Fruit fly (Drosophila melanogaster): ENCODE measurements around the gene nullo.

Gene nullo

dm6 chrX:7069011-7069463, 19.8 kb downstream of the nullo start, which contains the start of gene CG4607 (continued):
- TF ChIP-seq Med (GFP tag) (peak; percentile 80), CG6654 (GFP tag; optimal IDR thresholded peaks at IDR 0.05) (no peak), Ets65A (GFP tag) (peak; percentile 66), ftz-f1 (GFP tag; optimal IDR thresholded peaks at IDR 0.05) (peak; percentile 68), CG13894 (tag; optimal IDR thresholded peaks at IDR 0.05) (no peak), crol (GFP tag; IDR thresholded peaks at IDR 0.05) (peak; percentile 39; the same call in 1 of the 2 replicates), sug (tag; optimal IDR thresholded peaks at IDR 0.05) (peak; percentile 94), CG11093 (GFP tag; IDR thresholded peaks at IDR 0.05) (no peak), kay (GFP tag; optimal IDR thresholded peaks at IDR 0.05) (no peak), CG11247 (GFP tag; IDR thresholded peaks at IDR 0.05) (no peak), jing (GFP tag; optimal IDR thresholded peaks at IDR 0.05) (no peak), ssp (GFP tag; IDR thresholded peaks at IDR 0.05) (no peak), tio (GFP tag; optimal IDR thresholded peaks at IDR 0.05) (no peak), fu2 (GFP tag; optimal IDR thresholded peaks at IDR 0.05) (no peak), salm (tag; optimal IDR thresholded peaks at IDR 0.05) (no peak), CG14710 (tag; optimal IDR thresholded peaks at IDR 0.05) (no peak), CG31388 (GFP tag; optimal IDR thresholded peaks at IDR 0.05) (no peak)

DNA sequence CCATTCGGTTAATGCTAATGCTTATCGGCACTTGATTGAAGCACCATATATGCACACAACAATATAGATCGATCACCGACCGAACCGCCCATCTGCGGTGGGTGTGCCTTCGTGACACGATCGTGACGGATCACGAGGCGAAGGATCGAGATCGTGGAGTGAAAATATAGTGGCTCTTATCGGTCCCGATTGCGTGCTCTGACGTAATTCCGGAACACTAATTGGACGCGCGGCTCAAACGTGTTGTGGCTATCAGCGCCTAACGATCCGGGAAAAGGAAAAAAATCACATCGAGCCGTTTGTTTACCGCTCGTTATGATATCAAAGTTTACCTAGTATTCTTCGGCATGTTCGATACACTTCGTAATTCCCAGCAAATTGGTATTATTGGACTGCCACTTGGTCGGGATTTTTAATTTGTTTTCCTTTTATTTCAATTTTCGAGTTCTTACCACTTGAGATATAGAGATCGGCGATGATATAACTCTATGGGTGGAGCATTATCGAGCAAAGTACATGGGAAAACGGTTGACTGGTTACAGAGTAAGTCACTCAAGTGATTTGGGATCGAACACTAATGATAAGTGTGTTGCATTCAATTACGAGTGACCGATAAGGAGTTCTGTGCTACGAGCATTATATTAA, 24.1 kb downstream of the nullo start:
- TF ChIP-seq CG31441 (GFP tag; IDR thresholded peaks at IDR 0.05) (no peak), fd3F (GFP tag; optimal IDR thresholded peaks at IDR 0.05) (no peak), CG32772 (GFP tag; IDR thresholded peaks at IDR 0.05) (no peak), MTF-1 (GFP tag; optimal IDR thresholded peaks at IDR 0.05; ENCODE audit: borderline replicate concordance) (no peak), run (tag; optimal IDR thresholded peaks at IDR 0.05) (no peak), Lpt (GFP tag; optimal IDR thresholded peaks at IDR 0.05) (no peak), CHES-1-like (GFP tag; optimal IDR thresholded peaks at IDR 0.05) (no peak), Hey (tag; optimal IDR thresholded peaks at IDR 0.05) (peak; percentile 87), nau (GFP tag; optimal IDR thresholded peaks at IDR 0.05) (no peak), Pdp1 (GFP tag; optimal IDR thresholded peaks at IDR 0.05) (peak in 1 of 2 experiments; percentile 61), Hr3 (GFP tag; optimal IDR thresholded peaks at IDR 0.05) (no peak), cwo (GFP tag; optimal IDR thresholded peaks at IDR 0.05) (peak; percentile 70), ro (GFP tag; IDR thresholded peaks at IDR 0.05) (no peak), CG4360 (GFP tag; IDR thresholded peaks at IDR 0.05) (no peak), zen2 (GFP tag; IDR thresholded peaks at IDR 0.05; ENCODE audit: partially characterized antibody) (no peak), CG16779 (GFP tag; IDR thresholded peaks at IDR 0.05) (no peak), CG8089 (GFP tag; optimal IDR thresholded peaks at IDR 0.05) (no peak), Hmx (GFP tag; optimal IDR thresholded peaks at IDR 0.05) (no peak), dpn (GFP tag; optimal IDR thresholded peaks at IDR 0.05) (no peak), croc (GFP tag; conservative IDR thresholded peaks at IDR 0.05) (no peak), Xrp1 (GFP tag; IDR thresholded peaks at IDR 0.05) (no peak), Nf-YB (GFP tag; optimal IDR thresholded peaks at IDR 0.05) (no peak), CG12104 (GFP tag; optimal IDR thresholded peaks at IDR 0.05) (no peak), Usf (GFP tag; optimal IDR thresholded peaks at IDR 0.05) (no peak), kni (GFP tag; optimal IDR thresholded peaks at IDR 0.05) (no peak), Antp (GFP tag; optimal IDR thresholded peaks at IDR 0.05) (no peak), CG3407 (GFP tag; optimal IDR thresholded peaks at IDR 0.05) (no peak), Asciz (GFP tag; optimal IDR thresholded peaks at IDR 0.05) (no peak), CG8924 (tag; optimal IDR thresholded peaks at IDR 0.05) (no peak), pb (GFP tag; optimal IDR thresholded peaks at IDR 0.05) (no peak), CG6654 (GFP tag; optimal IDR thresholded peaks at IDR 0.05) (no peak), amos (GFP tag; IDR thresholded peaks at IDR 0.05; ENCODE audit: partially characterized antibody) (peak; percentile 33; the same call in 1 of the 2 replicates), vnd (GFP tag; IDR thresholded peaks at IDR 0.05; ENCODE audit: partially characterized antibody) (no peak)
